Worm (Caenorhabditis elegans) whole organism, early embryonic: ENCODE measurements around the gene srh-116.

Experiments used
- B0310.2 ChIP-seq: sonication (generic microtip); optimal IDR thresholded peaks from 2 replicates; lab custom pipeline; 2016; ENCODE audit warnings: mild to moderate bottlenecking, missing genetic modification characterization, missing compliant biosample characterization
- F13C5.2 ChIP-seq: sonication (generic microtip); optimal IDR thresholded peaks from 2 replicates; lab custom pipeline; 2017; ENCODE audit warnings: mild to moderate bottlenecking, missing genetic modification characterization, inconsistent platforms, missing compliant biosample characterization
- aly-1 ChIP-seq: sonication (generic microtip); optimal IDR thresholded peaks from 2 replicates; lab custom pipeline; 2016; ENCODE audit warnings: missing genetic modification characterization, missing compliant biosample characterization
- ama-1 ChIP-seq: fragments of 150-350 bp; optimal IDR thresholded peaks from 2 replicates; lab custom pipeline; 2014
- ceh-13 ChIP-seq: fragments of 200-800 bp; sonication (Bioruptor generic); optimal IDR thresholded peaks from 2 replicates; lab custom pipeline; 2018; ENCODE audit warnings: mild to moderate bottlenecking, missing genetic modification characterization, missing compliant biosample characterization
- ceh-36 ChIP-seq: sonication (generic microtip); optimal IDR thresholded peaks from 2 replicates; lab custom pipeline; 2016; ENCODE audit warnings: missing genetic modification characterization, inconsistent platforms, missing compliant biosample characterization
- ets-7 ChIP-seq: sonication (generic microtip); optimal IDR thresholded peaks from 2 replicates; lab custom pipeline; 2016; ENCODE audit warnings: missing genotype, missing genetic modification characterization, missing compliant biosample characterization
- flt-1 ChIP-seq: fragments of 200-800 bp; sonication (Bioruptor generic); IDR thresholded peaks from 2 replicates; pipeline ENCODE4 v1.3.6; 2022; ENCODE audit warnings: missing genetic modification characterization, missing compliant biosample characterization
- hmbx-1 ChIP-seq: sonication (generic microtip); optimal IDR thresholded peaks from 2 replicates; lab custom pipeline; 2016; ENCODE audit warnings: mild to moderate bottlenecking, missing genetic modification characterization, missing compliant biosample characterization
- hmg-4 ChIP-seq: fragments of 200-800 bp; sonication (Bioruptor generic); optimal IDR thresholded peaks from 2 replicates; lab custom pipeline; 2018; ENCODE audit warnings: mild to moderate bottlenecking, missing genetic modification characterization, missing compliant biosample characterization
- hnd-1 ChIP-seq: sonication (generic microtip); optimal IDR thresholded peaks from 2 replicates; lab custom pipeline; 2016; ENCODE audit warnings: missing genetic modification characterization, missing compliant biosample characterization
- pes-1 ChIP-seq: fragments of 200-800 bp; sonication (Bioruptor generic); IDR thresholded peaks from 2 replicates; pipeline ENCODE4 v1.3.6; 2022; ENCODE audit warnings: missing genetic modification reagents, missing genetic modification characterization, missing compliant biosample characterization
- scrt-1 ChIP-seq: fragments of 200-800 bp; sonication (Bioruptor generic); IDR thresholded peaks from 2 replicates; pipeline ENCODE4 v1.3.6; 2022; ENCODE audit warnings: missing genetic modification characterization, missing compliant biosample characterization
- sea-1 ChIP-seq: fragments of 200-800 bp; sonication (Bioruptor generic); conservative IDR thresholded peaks from 2 replicates; pipeline ENCODE4 v1.3.6; 2022; ENCODE audit warnings: missing genetic modification characterization, missing compliant biosample characterization
- tbx-11 ChIP-seq: fragments of 200-800 bp; sonication (Bioruptor generic); IDR thresholded peaks from 2 replicates; pipeline ENCODE4 v1.3.6; 2022; ENCODE audit warnings: missing genetic modification characterization, missing compliant biosample characterization
- tbx-37 ChIP-seq: fragments of 200-800 bp; sonication (Bioruptor generic); conservative IDR thresholded peaks from 2 replicates; pipeline ENCODE4 v1.3.6; 2022; ENCODE audit warnings: missing genetic modification reagents, missing genetic modification characterization, missing compliant biosample characterization
- tra-4 ChIP-seq: sonication (generic microtip); optimal IDR thresholded peaks from 2 replicates; lab custom pipeline; 2017; ENCODE audit warnings: missing genetic modification characterization, missing compliant biosample characterization

Gene srh-116

ce11 chrV:17236345-17236744, 18.6 kb downstream of the srh-116 start, which contains the start of gene T19C9.10:
Gene T19C9.10 (plus strand): TSS chrV:17236592.
- no peak for TF ChIP-seq tbx-11 (GFP tag; lab: Robert Waterston, UW)
- no peak for TF ChIP-seq hmbx-1 (tag; lab: Kevin White, UChicago)
- TF ChIP-seq ets-7 (tag; lab: Kevin White, UChicago) = no peak
- TF ChIP-seq B0310.2 (tag; lab: Kevin White, UChicago) = no peak
- no peak for TF ChIP-seq tra-4
- TF ChIP-seq ama-1 (lab: Kevin White, UChicago) = no peak
- TF ChIP-seq F13C5.2 (tag; lab: Kevin White, UChicago) = no peak
- no peak for TF ChIP-seq sea-1 (GFP tag; lab: Robert Waterston, UW)
- no peak for TF ChIP-seq ceh-13 (GFP tag; lab: Kevin White, UChicago)

ce11 chrV:17232403-17232802, 22.5 kb downstream of the srh-116 start:
- TF ChIP-seq ceh-36 (tag; lab: Kevin White, UChicago) = no peak
- no peak for TF ChIP-seq F13C5.2 (tag; lab: Kevin White, UChicago)
- no peak for TF ChIP-seq sea-1 (GFP tag; lab: Robert Waterston, UW)
- no peak for TF ChIP-seq tra-4
- no peak for TF ChIP-seq tbx-11 (GFP tag; lab: Robert Waterston, UW)

ce11 chrV:17226119-17226518, 28.8 kb downstream of the srh-116 start, which contains the start of gene srh-112:
Gene srh-112 (minus strand): TSS chrV:17226219.
- TF ChIP-seq tbx-11 (GFP tag; lab: Robert Waterston, UW) (no peak), scrt-1 (GFP tag; lab: Robert Waterston, UW) (no peak), aly-1 (tag; lab: Kevin White, UChicago) (no peak), hnd-1 (tag; lab: Kevin White, UChicago) (no peak), ceh-13 (GFP tag; lab: Kevin White, UChicago) (no peak), pes-1 (no peak), ets-7 (tag; lab: Kevin White, UChicago) (no peak), flt-1 (no peak), hmg-4 (GFP tag; lab: Kevin White, UChicago) (no peak), ama-1 (lab: Kevin White, UChicago) (no peak), tbx-37 (no peak), tra-4 (no peak)

ce11 chrV:17225389-17225788, 29.5 kb downstream of the srh-116 start, which contains the start of gene scl-25:
Gene scl-25 (plus strand): TSS chrV:17225689.
- no peak for TF ChIP-seq pes-1
- TF ChIP-seq sea-1 (GFP tag; lab: Robert Waterston, UW) = no peak
- TF ChIP-seq F13C5.2 (tag; lab: Kevin White, UChicago) = no peak
- TF ChIP-seq hnd-1 (tag; lab: Kevin White, UChicago) = no peak

- TF ChIP-seq sea-1 (GFP tag; lab: Robert Waterston, UW) (no peak), ceh-13 (GFP tag; lab: Kevin White, UChicago) (no peak), tbx-11 (GFP tag; lab: Robert Waterston, UW) (no peak), pes-1 (no peak), tbx-37 (no peak), aly-1 (tag; lab: Kevin White, UChicago) (no peak), flt-1 (no peak), hmbx-1 (tag; lab: Kevin White, UChicago) (no peak), hnd-1 (tag; lab: Kevin White, UChicago) (no peak), ets-7 (tag; lab: Kevin White, UChicago) (no peak), ama-1 (lab: Kevin White, UChicago) (no peak), ceh-36 (tag; lab: Kevin White, UChicago) (no peak), scrt-1 (GFP tag; lab: Robert Waterston, UW) (no peak)
These were observed 31.6 kb downstream of the srh-116 start, which contains the start of gene srh-252 for ce11 chrV:17223305-17223704. Gene srh-252 (minus strand): TSS chrV:17223405.

ce11 chrV:17220345-17220744, 34.6 kb downstream of the srh-116 start, which contains the start of gene srh-109:
Gene srh-109 (minus strand): TSS chrV:17220445.
- TF ChIP-seq tra-4 (no peak), ceh-36 (tag; lab: Kevin White, UChicago) (no peak), B0310.2 (tag; lab: Kevin White, UChicago) (no peak), hmbx-1 (tag; lab: Kevin White, UChicago) (no peak), pes-1 (no peak), ets-7 (tag; lab: Kevin White, UChicago) (no peak), hmg-4 (GFP tag; lab: Kevin White, UChicago) (no peak), ceh-13 (GFP tag; lab: Kevin White, UChicago) (no peak), F13C5.2 (tag; lab: Kevin White, UChicago) (no peak), ama-1 (lab: Kevin White, UChicago) (no peak), tbx-11 (GFP tag; lab: Robert Waterston, UW) (no peak), scrt-1 (GFP tag; lab: Robert Waterston, UW) (no peak), sea-1 (GFP tag; lab: Robert Waterston, UW) (no peak)

- TF ChIP-seq hnd-1 (tag; lab: Kevin White, UChicago) (no peak), ceh-13 (GFP tag; lab: Kevin White, UChicago) (no peak), ets-7 (tag; lab: Kevin White, UChicago) (no peak), ama-1 (lab: Kevin White, UChicago) (no peak), tra-4 (no peak), hmbx-1 (tag; lab: Kevin White, UChicago) (no peak), F13C5.2 (tag; lab: Kevin White, UChicago) (no peak), tbx-37 (no peak), ceh-36 (tag; lab: Kevin White, UChicago) (no peak), aly-1 (tag; lab: Kevin White, UChicago) (no peak), sea-1 (GFP tag; lab: Robert Waterston, UW) (no peak), scrt-1 (GFP tag; lab: Robert Waterston, UW) (no peak), pes-1 (no peak), tbx-11 (GFP tag; lab: Robert Waterston, UW) (no peak), flt-1 (no peak), hmg-4 (GFP tag; lab: Kevin White, UChicago) (no peak)
These were observed 37.2 kb downstream of the srh-116 start, which contains the start of gene srbc-62 for ce11 chrV:17217690-17218089. Gene srbc-62 (plus strand): TSS chrV:17217990.
